Fruit fly (Drosophila melanogaster) whole organism, embryonic: ENCODE data around the gene C901.

Experiments
- CG13775 ChIP-seq: fragments of 200-800 bp; sonication (Bioruptor generic); optimal IDR thresholded peaks from 3 replicates; lab custom pipeline; 2017; ENCODE audit warnings: missing biosample characterization, mild to moderate bottlenecking, missing genetic modification characterization
- Gug ChIP-seq: fragments of 200-800 bp; sonication (Bioruptor generic); IDR thresholded peaks from 4 replicates; pipeline ENCODE4 v1.3.6; 2022; ENCODE audit warnings: missing biosample characterization, missing genetic modification characterization
- NC2α ChIP-seq: fragments of 200-800 bp; sonication (Bioruptor generic); optimal IDR thresholded peaks from 2 replicates; lab custom pipeline; 2016; ENCODE audit warnings: missing biosample characterization, missing genetic modification characterization

DNA sequence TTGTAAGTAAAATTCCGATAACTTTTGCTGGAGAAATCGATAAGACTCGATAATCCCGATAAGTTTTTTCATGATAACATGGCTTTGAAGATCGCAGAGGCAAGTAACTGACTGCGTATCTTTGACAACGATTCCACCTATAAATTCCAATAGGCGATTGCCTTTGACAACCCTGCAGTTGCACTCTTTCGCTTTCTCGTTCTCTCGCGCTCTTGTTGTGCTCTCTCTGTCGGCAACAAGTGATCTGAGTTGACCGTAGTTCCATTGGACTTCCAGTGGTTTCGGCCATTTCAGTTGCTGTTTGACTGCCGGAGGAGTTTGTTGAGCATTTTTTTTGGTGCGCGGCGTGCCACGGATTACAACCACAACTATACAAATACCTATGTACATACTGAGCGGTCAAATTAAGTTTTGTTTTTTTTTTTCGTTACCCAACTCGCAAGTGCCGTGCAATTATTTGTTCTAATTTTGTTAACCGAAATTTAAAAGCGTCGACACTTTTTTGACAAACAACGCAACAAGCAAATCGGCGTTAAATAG, 36.3 kb downstream of the C901 start, which contains the start of gene Myo10A:
- TF ChIP-seq NC2α (no peak), Gug (GFP tag; lab: Robert Waterston, UW) (no peak), CG13775 (no peak)
